Fruit fly (Drosophila melanogaster) whole organism, embryonic: Measurements from ENCODE around the gene cl.
A peak's percentile ranks its signal among the peaks of the same experiment; 100 is the strongest.

Experiments used
- Ada2b ChIP-seq: fragments of 200-800 bp; sonication (Bioruptor generic); IDR thresholded peaks from 2 replicates; pipeline ENCODE4 v1.3.6; 2022; ENCODE audit warnings: missing biosample characterization, missing genetic modification characterization
- CG10431 ChIP-seq: fragments of 200-800 bp; sonication (Bioruptor generic); optimal IDR thresholded peaks from 3 replicates; lab custom pipeline; 2018; ENCODE audit warnings: missing biosample characterization, mild to moderate bottlenecking, missing genetic modification characterization
- CG12071 ChIP-seq: fragments of 200-800 bp; sonication (Bioruptor generic); optimal IDR thresholded peaks from 3 replicates; lab custom pipeline; 2018; ENCODE audit warnings: missing biosample characterization, mild to moderate bottlenecking, missing genetic modification characterization
- CG12219 ChIP-seq: fragments of 200-800 bp; sonication (Bioruptor generic); optimal IDR thresholded peaks from 3 replicates; lab custom pipeline; 2018; ENCODE audit warnings: missing biosample characterization, mild to moderate bottlenecking, missing genetic modification characterization
- CG13894 ChIP-seq: fragments of 200-800 bp; sonication (Bioruptor generic); optimal IDR thresholded peaks from 3 replicates; lab custom pipeline; 2018; ENCODE audit warnings: missing biosample characterization, mild to moderate bottlenecking, missing genetic modification characterization, moderate library complexity
- CG15514 ChIP-seq: fragments of 200-800 bp; sonication (Bioruptor generic); optimal IDR thresholded peaks from 3 replicates; lab custom pipeline; 2017; ENCODE audit warnings: missing biosample characterization, missing genetic modification characterization, mild to moderate bottlenecking, moderate library complexity, missing genetic modification reagents
- CG15601 ChIP-seq: fragments of 200-800 bp; sonication (Bioruptor generic); optimal IDR thresholded peaks from 3 replicates; lab custom pipeline; 2019; ENCODE audit warnings: missing biosample characterization, mild to moderate bottlenecking, missing genetic modification characterization, moderate library complexity
- CG16779 ChIP-seq: fragments of 200-800 bp; sonication (Bioruptor generic); IDR thresholded peaks from 2 replicates; pipeline ENCODE4 v1.3.6; 2022; ENCODE audit warnings: missing biosample characterization, missing genetic modification characterization
- CG17186 ChIP-seq: fragments of 200-800 bp; sonication (Bioruptor generic); optimal IDR thresholded peaks from 3 replicates; lab custom pipeline; 2017; ENCODE audit warnings: missing biosample characterization, missing genetic modification reagents, missing genetic modification characterization
- CG17361 ChIP-seq: fragments of 200-800 bp; sonication (Bioruptor generic); IDR thresholded peaks from 3 replicates; pipeline ENCODE4 v1.3.6; 2022; ENCODE audit warnings: missing biosample characterization, missing genetic modification characterization
- CG18764 ChIP-seq: fragments of 200-800 bp; sonication (Bioruptor generic); optimal IDR thresholded peaks from 3 replicates; lab custom pipeline; 2016; ENCODE audit warnings: missing biosample characterization, missing genetic modification characterization
- CG3065 ChIP-seq: fragments of 200-800 bp; sonication (Bioruptor generic); optimal IDR thresholded peaks from 2 replicates; lab custom pipeline; 2016; ENCODE audit warnings: missing biosample characterization, missing genetic modification characterization
- CG3726 ChIP-seq: fragments of 200-800 bp; sonication (Bioruptor generic); IDR thresholded peaks from 3 replicates; pipeline ENCODE4, ENCODE4 v1.3.6; 2022; ENCODE audit warnings: missing biosample characterization, missing genetic modification characterization
- CG4328 ChIP-seq: fragments of 200-800 bp; sonication (Bioruptor generic); optimal IDR thresholded peaks from 3 replicates; lab custom pipeline; 2017; ENCODE audit warnings: missing biosample characterization, missing genetic modification reagents, missing genetic modification characterization
- CG43689 ChIP-seq: fragments of 200-800 bp; sonication (Bioruptor generic); IDR thresholded peaks from 2 replicates; pipeline ENCODE4 v1.3.6; 2022; ENCODE audit warnings: missing biosample characterization, missing genetic modification characterization
- CG4707 ChIP-seq: fragments of 200-800 bp; sonication (Bioruptor generic); optimal IDR thresholded peaks from 2 replicates; lab custom pipeline; 2018; ENCODE audit warnings: missing biosample characterization, mild to moderate bottlenecking, missing genetic modification characterization, moderate library complexity
- CG5953 ChIP-seq: fragments of 200-800 bp; sonication (Bioruptor generic); IDR thresholded peaks from 2 replicates; pipeline ENCODE4 v1.3.6; 2022; ENCODE audit warnings: missing biosample characterization, missing genetic modification characterization
- CG6854 ChIP-seq: fragments of 200-800 bp; sonication (Bioruptor generic); optimal IDR thresholded peaks from 3 replicates; lab custom pipeline; 2017; ENCODE audit warnings: missing biosample characterization, mild to moderate bottlenecking, missing genetic modification characterization
- CG7928 ChIP-seq: fragments of 200-800 bp; sonication (Bioruptor generic); optimal IDR thresholded peaks from 2 replicates; lab custom pipeline; 2017; ENCODE audit warnings: missing biosample characterization, mild to moderate bottlenecking, missing genetic modification characterization
- CG9609 ChIP-seq: fragments of 200-800 bp; sonication (Bioruptor generic); optimal IDR thresholded peaks from 3 replicates; lab custom pipeline; 2016; ENCODE audit warnings: missing biosample characterization, missing genetic modification characterization
- CoRest ChIP-seq: fragments of 200-800 bp; sonication (Bioruptor generic); optimal IDR thresholded peaks from 3 replicates; lab custom pipeline; 2018; ENCODE audit warnings: missing biosample characterization, mild to moderate bottlenecking, missing genetic modification characterization, moderate library complexity
- Doc3 ChIP-seq: fragments of 200-800 bp; sonication (Bioruptor generic); IDR thresholded peaks from 3 replicates; pipeline ENCODE4 v1.3.6; 2022; ENCODE audit warnings: missing biosample characterization, missing genetic modification characterization; ENCODE audit not compliant: partially characterized antibody
- E2f2 ChIP-seq: fragments of 200-800 bp; sonication (Bioruptor generic); IDR thresholded peaks from 2 replicates; pipeline ENCODE4 v1.3.6; 2022; ENCODE audit warnings: missing biosample characterization, missing genetic modification characterization
- Eip74EF ChIP-seq, 2 experiments: fragments of 200-800 bp in 1 of 2; fragments of >200 bp in 1 of 2; sonication (Bioruptor generic) in 1 of 2; optimal IDR thresholded peaks; 2 replicates each; lab custom pipeline; 2017 to 2019; ENCODE audit warnings: missing biosample characterization in 2 of 2, missing genetic modification characterization in 2 of 2, mild to moderate bottlenecking in 1 of 2, moderate library complexity in 1 of 2
- Fer2 ChIP-seq: fragments of 200-800 bp; sonication (Bioruptor generic); optimal IDR thresholded peaks from 2 replicates; lab custom pipeline; 2018; ENCODE audit warnings: missing biosample characterization, mild to moderate bottlenecking, missing genetic modification characterization, moderate library complexity
- Hr51 ChIP-seq, 2 experiments: fragments of 200-800 bp; sonication (Bioruptor generic); optimal IDR thresholded peaks; 2 replicates in 1 of 2; 3 replicates in 1 of 2; lab custom pipeline; 2016 to 2018; ENCODE audit warnings: missing biosample characterization in 2 of 2, missing genetic modification characterization in 2 of 2, mild to moderate bottlenecking in 1 of 2, moderate library complexity in 1 of 2
- Hr78 ChIP-seq, 2 experiments: fragments of 200-800 bp in 1 of 2; fragments of >200 bp in 1 of 2; sonication (Bioruptor generic) in 1 of 2; optimal IDR thresholded peaks; 2 replicates each; lab custom pipeline; 2017 to 2019; ENCODE audit warnings: missing biosample characterization in 2 of 2, missing genetic modification characterization in 2 of 2, mild to moderate bottlenecking in 1 of 2, moderate library complexity in 1 of 2
- Lpt ChIP-seq: fragments of >200 bp; optimal IDR thresholded peaks from 2 replicates; lab custom pipeline; 2018; ENCODE audit warnings: missing biosample characterization, missing genetic modification characterization
- MESR4 ChIP-seq: fragments of 200-800 bp; sonication (Bioruptor generic); optimal IDR thresholded peaks from 2 replicates; lab custom pipeline; 2018; ENCODE audit warnings: missing biosample characterization, mild to moderate bottlenecking, missing genetic modification characterization, moderate library complexity
- Mrtf ChIP-seq: fragments of 200-800 bp; sonication (Bioruptor generic); IDR thresholded peaks from 3 replicates; pipeline ENCODE4 v1.3.6; 2022; ENCODE audit warnings: missing biosample characterization, missing genetic modification characterization
- Poxn ChIP-seq: fragments of 200-800 bp; sonication (Bioruptor generic); IDR thresholded peaks from 2 replicates; pipeline ENCODE4 v1.3.6; 2022; ENCODE audit warnings: missing biosample characterization, missing genetic modification characterization
- Ptx1 ChIP-seq: fragments of 200-800 bp; sonication (Bioruptor generic); IDR thresholded peaks from 2 replicates; pipeline ENCODE4 v1.3.6; 2022; ENCODE audit warnings: missing biosample characterization, missing genetic modification characterization
- Stat92E ChIP-seq, 3 experiments: fragments of >200 bp in 2 of 3; fragments of 200-800 bp in 1 of 3; sonication (Bioruptor generic) in 1 of 3; optimal IDR thresholded peaks; 2 replicates each; lab custom pipeline; 2017 to 2019; ENCODE audit warnings: missing biosample characterization in 3 of 3, missing genetic modification characterization in 3 of 3, mild to moderate bottlenecking in 1 of 3, moderate library complexity in 1 of 3
- ara ChIP-seq: fragments of 200-800 bp; sonication (Bioruptor generic); IDR thresholded peaks from 2 replicates; pipeline ENCODE4 v1.3.6; 2022; ENCODE audit warnings: missing biosample characterization, missing genetic modification characterization
- cato ChIP-seq: fragments of 200-800 bp; sonication (Bioruptor generic); optimal IDR thresholded peaks from 2 replicates; lab custom pipeline; 2016; ENCODE audit warnings: missing biosample characterization, missing genetic modification characterization, borderline replicate concordance
- dmrt99B ChIP-seq: fragments of 200-800 bp; sonication (Bioruptor generic); optimal IDR thresholded peaks from 2 replicates; lab custom pipeline; 2018; ENCODE audit warnings: missing biosample characterization, mild to moderate bottlenecking, missing genetic modification characterization, moderate library complexity
- dpn ChIP-seq, 2 experiments: fragments of 200-800 bp; sonication (Bioruptor generic); optimal IDR thresholded peaks; 3 replicates each; lab custom pipeline; 2016; ENCODE audit warnings: missing biosample characterization in 2 of 2, missing genetic modification characterization in 2 of 2
- gcm ChIP-seq: fragments of 200-800 bp; sonication (Bioruptor generic); optimal IDR thresholded peaks from 2 replicates; lab custom pipeline; 2019; ENCODE audit warnings: missing biosample characterization, mild to moderate bottlenecking, missing genetic modification characterization, moderate library complexity
- grau ChIP-seq: fragments of 200-800 bp; optimal IDR thresholded peaks from 3 replicates; lab custom pipeline; 2019; ENCODE audit warnings: missing biosample characterization, mild to moderate bottlenecking, missing genetic modification characterization, moderate library complexity
- kah ChIP-seq: fragments of 200-800 bp; sonication (Bioruptor generic); optimal IDR thresholded peaks from 2 replicates; lab custom pipeline; 2018; ENCODE audit warnings: missing biosample characterization, mild to moderate bottlenecking, missing genetic modification characterization
- klu ChIP-seq: fragments of 200-800 bp; sonication (Bioruptor generic); IDR thresholded peaks from 2 replicates; pipeline ENCODE4 v1.3.6; 2022; ENCODE audit warnings: missing biosample characterization, missing genetic modification characterization
- knrl ChIP-seq: fragments of 200-800 bp; sonication (Bioruptor generic); IDR thresholded peaks from 3 replicates; pipeline ENCODE4 v1.3.6; 2022; ENCODE audit warnings: missing biosample characterization, missing genetic modification characterization; ENCODE audit not compliant: partially characterized antibody
- oc ChIP-seq: fragments of 200-800 bp; sonication (Bioruptor generic); optimal IDR thresholded peaks from 2 replicates; lab custom pipeline; 2018; ENCODE audit warnings: missing biosample characterization, mild to moderate bottlenecking, missing genetic modification characterization, moderate library complexity
- pb ChIP-seq: fragments of 200-800 bp; sonication (Bioruptor generic); optimal IDR thresholded peaks from 3 replicates; lab custom pipeline; 2016; ENCODE audit warnings: missing biosample characterization, missing genetic modification characterization
- stc ChIP-seq: fragments of 200-800 bp; sonication (Bioruptor generic); IDR thresholded peaks from 2 replicates; pipeline ENCODE4 v1.3.6; 2022; ENCODE audit warnings: missing biosample characterization, missing genetic modification characterization
- tap ChIP-seq: fragments of 200-800 bp; optimal IDR thresholded peaks from 3 replicates; lab custom pipeline; 2019; ENCODE audit warnings: missing biosample characterization, mild to moderate bottlenecking, missing genetic modification characterization, moderate library complexity
- ttk ChIP-seq: fragments of 200-800 bp; sonication (Bioruptor generic); IDR thresholded peaks from 2 replicates; pipeline ENCODE4 v2.1.2; 2022; ENCODE audit warnings: missing biosample characterization, missing genetic modification characterization
- yki ChIP-seq: fragments of >200 bp; optimal IDR thresholded peaks from 3 replicates; lab custom pipeline; 2018

The cl gene

DNA sequence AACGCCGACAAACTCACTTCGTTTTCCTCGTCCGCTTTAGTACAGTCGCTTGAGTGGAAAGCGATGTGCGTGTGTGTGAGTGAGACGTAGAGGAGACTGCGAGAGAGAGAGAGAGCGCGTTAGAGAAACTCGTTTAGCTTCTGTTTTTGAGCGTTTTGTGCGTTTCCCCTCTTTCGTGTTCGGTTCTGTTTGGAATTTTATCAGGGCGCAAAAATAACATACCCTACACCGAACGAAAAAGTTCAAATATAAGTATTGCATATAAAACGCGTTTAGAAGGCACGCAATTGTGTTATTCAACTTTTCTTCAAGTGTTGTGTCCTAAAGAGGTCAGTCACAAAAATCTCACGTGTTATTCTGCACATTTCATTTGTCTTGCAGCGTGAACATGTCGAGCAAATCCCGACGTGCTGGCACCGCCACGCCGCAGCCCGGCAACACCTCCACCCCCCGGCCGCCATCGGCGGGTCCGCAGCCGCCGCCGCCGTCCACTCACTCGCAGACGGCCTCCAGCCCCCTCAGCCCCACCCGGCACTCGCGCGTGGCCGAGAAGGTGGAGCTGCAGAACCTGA is 23.1 kb downstream of the cl start (continued):
- TF ChIP-seq stc (GFP tag; lab: Robert Waterston, UW): peak; percentile 27; the same call in 1 of the 2 replicates
- TF ChIP-seq Doc3 (GFP tag; lab: Robert Waterston, UW): no peak
- TF ChIP-seq Stat92E (GFP tag; optimal IDR thresholded peaks at IDR 0.05; lab: Kevin White, UChicago): no peak
- TF ChIP-seq CG10431: no peak
- peak; percentile 45 for TF ChIP-seq CoRest (tag; lab: Kevin White, UChicago)
- peak in 1 of 2 experiments; percentile 34 for TF ChIP-seq Hr78 (GFP tag; optimal IDR thresholded peaks at IDR 0.05; lab: Kevin White, UChicago)
- no peak; the same call in none of the 2 replicates for TF ChIP-seq Ada2b (GFP tag; lab: Robert Waterston, UW)
- 0 out of 3 replicates have a peak, but pooled peaks have one; percentile 29 for TF ChIP-seq CG3726
- peak in 1 of 2 experiments; percentile 7 for TF ChIP-seq Hr51 (GFP tag; optimal IDR thresholded peaks at IDR 0.05; lab: Kevin White, UChicago)
- peak; percentile 43 for TF ChIP-seq CG9609
- peak; percentile 24 to 72 for TF ChIP-seq dpn (GFP tag; optimal IDR thresholded peaks at IDR 0.05; lab: Kevin White, UChicago)
- no peak for TF ChIP-seq ara (GFP tag; lab: Robert Waterston, UW)
- no peak for TF ChIP-seq CG4328 (GFP tag; lab: Kevin White, UChicago)
- peak; percentile 36 for TF ChIP-seq CG15514 (GFP tag; lab: Kevin White, UChicago)
- 0 out of 2 replicates have a peak, but pooled peaks have one; percentile 36 for TF ChIP-seq CG5953 (GFP tag; lab: Robert Waterston, UW)
- no peak for TF ChIP-seq yki (lab: Kevin White, UChicago)
- no peak for TF ChIP-seq tap
- TF ChIP-seq CG17186 (GFP tag; lab: Kevin White, UChicago): no peak
- TF ChIP-seq grau (tag; lab: Kevin White, UChicago): peak; percentile 63
- no peak for TF ChIP-seq Fer2
- TF ChIP-seq MESR4 (GFP tag; lab: Kevin White, UChicago): peak; percentile 15
- TF ChIP-seq CG4707 (GFP tag; lab: Kevin White, UChicago): no peak
- TF ChIP-seq dmrt99B (tag; lab: Kevin White, UChicago): no peak
- TF ChIP-seq CG17361: 0 out of 3 replicates have a peak, but pooled peaks have one; percentile 22
- TF ChIP-seq CG15601 (tag; lab: Kevin White, UChicago): no peak
- TF ChIP-seq Ptx1 (GFP tag; lab: Robert Waterston, UW): peak; percentile 69
- no peak for TF ChIP-seq kah
- TF ChIP-seq gcm: no peak
- TF ChIP-seq CG12219: no peak
- TF ChIP-seq Poxn: 0 out of 2 replicates have a peak, but pooled peaks have one; percentile 39
- TF ChIP-seq CG3065 (GFP tag; lab: Kevin White, UChicago): no peak
- no peak for TF ChIP-seq pb (GFP tag; lab: Kevin White, UChicago)
- no peak for TF ChIP-seq klu (GFP tag; lab: Robert Waterston, UW)
- peak; percentile 27; the same call in 1 of the 2 replicates for TF ChIP-seq ttk (GFP tag; lab: Robert Waterston, UW)
- peak; percentile 58 for TF ChIP-seq CG6854 (GFP tag; lab: Kevin White, UChicago)
- no peak for TF ChIP-seq oc (tag; lab: Kevin White, UChicago)
- peak; percentile 47 for TF ChIP-seq E2f2 (GFP tag; lab: Robert Waterston, UW)
- TF ChIP-seq CG7928: no peak
- TF ChIP-seq CG43689 (GFP tag; lab: Robert Waterston, UW): no peak
- TF ChIP-seq knrl (GFP tag; lab: Robert Waterston, UW): no peak
- TF ChIP-seq Lpt (GFP tag; lab: Kevin White, UChicago): no peak
- peak in 1 of 2 experiments; percentile 22 for TF ChIP-seq Eip74EF (GFP tag; optimal IDR thresholded peaks at IDR 0.05; lab: Kevin White, UChicago)
- TF ChIP-seq CG16779 (GFP tag; lab: Robert Waterston, UW): peak; percentile 70; the same call in 1 of the 2 replicates
- TF ChIP-seq CG12071 (GFP tag; lab: Kevin White, UChicago): peak; percentile 32
- no peak for TF ChIP-seq CG18764
- TF ChIP-seq CG13894 (tag; lab: Kevin White, UChicago): no peak
- TF ChIP-seq cato (GFP tag; lab: Kevin White, UChicago): no peak
- TF ChIP-seq Mrtf: peak; percentile 50; the same call in 1 of the 3 replicates
